Fruit fly (Drosophila melanogaster) whole organism, pupa: ENCODE data around the gene PH4alphaSG1.

Experiments used
- CG10348 ChIP-seq: fragments of 200-800 bp; sonication (Bioruptor generic); IDR thresholded peaks from 2 replicates; pipeline ENCODE4 v1.3.6; 2022; ENCODE audit warnings: missing biosample characterization, missing genetic modification characterization
- CG12605 ChIP-seq: fragments of 200-800 bp; sonication (Bioruptor generic); IDR thresholded peaks from 2 replicates; pipeline ENCODE4 v1.3.6; 2022; ENCODE audit warnings: missing biosample characterization, missing genetic modification characterization
- CG14655 ChIP-seq: fragments of 200-800 bp; sonication (Bioruptor generic); optimal IDR thresholded peaks from 3 replicates; lab custom pipeline; 2017; ENCODE audit warnings: mild to moderate bottlenecking, missing biosample characterization, missing genetic modification reagents, missing genetic modification characterization
- CG15710 ChIP-seq: fragments of 200-800 bp; sonication (Bioruptor generic); optimal IDR thresholded peaks from 2 replicates; lab custom pipeline; 2018; ENCODE audit warnings: missing biosample characterization, mild to moderate bottlenecking, missing genetic modification characterization, moderate library complexity
- CG17806 ChIP-seq: fragments of 200-800 bp; sonication (Bioruptor generic); optimal IDR thresholded peaks from 2 replicates; lab custom pipeline; 2018; ENCODE audit warnings: missing biosample characterization, mild to moderate bottlenecking, missing genetic modification characterization, moderate library complexity
- CG34367 ChIP-seq: fragments of 200-800 bp; sonication (Bioruptor generic); optimal IDR thresholded peaks from 2 replicates; lab custom pipeline; 2018; ENCODE audit warnings: missing biosample characterization, mild to moderate bottlenecking, missing genetic modification characterization
- CG8301 ChIP-seq: fragments of 200-800 bp; sonication (Bioruptor generic); optimal IDR thresholded peaks from 2 replicates; lab custom pipeline; 2018; ENCODE audit warnings: missing biosample characterization, mild to moderate bottlenecking, missing genetic modification characterization
- CG9948 ChIP-seq: fragments of 200-800 bp; sonication (Bioruptor generic); optimal IDR thresholded peaks from 2 replicates; lab custom pipeline; 2018; ENCODE audit warnings: missing biosample characterization, mild to moderate bottlenecking, missing genetic modification characterization, moderate library complexity
- EcR ChIP-seq: fragments of 200-800 bp; sonication (Bioruptor generic); optimal IDR thresholded peaks from 3 replicates; lab custom pipeline; 2019; ENCODE audit warnings: missing biosample characterization, missing genetic modification characterization, mild to moderate bottlenecking, moderate library complexity, missing genetic modification reagents
- Pif1B ChIP-seq: fragments of 200-800 bp; sonication (Bioruptor generic); optimal IDR thresholded peaks from 3 replicates; lab custom pipeline; 2016; ENCODE audit warnings: missing biosample characterization, missing genetic modification characterization
- fd96Ca ChIP-seq: fragments of 200-800 bp; sonication (Bioruptor generic); IDR thresholded peaks from 3 replicates; pipeline ENCODE4 v1.3.6; 2022; ENCODE audit warnings: missing biosample characterization, missing genetic modification characterization
- rn ChIP-seq: fragments of 200-800 bp; sonication (Bioruptor generic); IDR thresholded peaks from 2 replicates; pipeline ENCODE4 v1.3.6; 2022; ENCODE audit warnings: missing biosample characterization, missing genetic modification characterization

dm6 chr3R:30544974-30545373 lies 39.5 kb upstream of the PH4alphaSG1 start:
- no peak for TF ChIP-seq Pif1B (GFP tag; lab: Kevin White, UChicago)
- TF ChIP-seq rn (GFP tag; lab: Robert Waterston, UW): no peak
- TF ChIP-seq CG8301 (tag; lab: Kevin White, UChicago): no peak
- TF ChIP-seq CG34367: no peak
- no peak for TF ChIP-seq CG14655 (GFP tag; lab: Kevin White, UChicago)
- TF ChIP-seq CG10348 (GFP tag; lab: Robert Waterston, UW): no peak
- no peak for TF ChIP-seq fd96Ca (GFP tag; lab: Robert Waterston, UW)
- TF ChIP-seq EcR: no peak
- TF ChIP-seq CG9948 (tag; lab: Kevin White, UChicago): no peak
- TF ChIP-seq CG17806 (tag; lab: Kevin White, UChicago): no peak
- TF ChIP-seq CG15710 (tag; lab: Kevin White, UChicago): no peak
- no peak for TF ChIP-seq CG12605 (GFP tag; lab: Robert Waterston, UW)
